Worm (Caenorhabditis elegans) whole organism, young adult: ENCODE results near the gene lron-4.

Source experiments
- ets-4 ChIP-seq: fragments of 200-800 bp; sonication (Bioruptor generic); optimal IDR thresholded peaks from 2 replicates; lab custom pipeline; 2018; ENCODE audit warnings: mild to moderate bottlenecking, missing genetic modification characterization, missing compliant biosample characterization
- tbx-9 ChIP-seq: sonication (generic microtip); optimal IDR thresholded peaks from 2 replicates; lab custom pipeline; 2016; ENCODE audit warnings: borderline replicate concordance, missing genetic modification characterization, inconsistent platforms, missing compliant biosample characterization
- unc-62 ChIP-seq: fragments of 150-350 bp; optimal IDR thresholded peaks from 2 replicates; lab custom pipeline; 2014; ENCODE audit warnings: missing biosample characterization, missing genetic modification reagents, missing genetic modification characterization

DNA sequence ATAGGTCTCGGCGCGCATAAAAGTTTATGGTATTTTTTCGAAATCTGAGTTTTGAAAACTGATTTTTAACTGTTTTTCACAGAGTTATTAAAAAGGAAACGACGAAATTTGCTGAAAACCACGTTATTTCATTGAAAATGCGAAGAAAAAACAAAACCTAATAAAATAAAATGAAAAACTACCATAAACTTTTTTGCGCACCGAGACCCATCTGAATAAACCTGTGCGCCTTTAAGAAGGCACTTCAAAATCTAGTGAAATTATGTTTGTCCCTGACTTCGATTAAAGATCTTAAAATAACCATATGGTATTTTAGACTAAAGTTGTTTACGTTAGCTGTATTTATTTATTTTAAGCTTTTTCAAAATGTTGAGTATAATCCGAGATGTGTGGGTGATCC lies 15.8 kb upstream of the lron-4 start:
- TF ChIP-seq ets-4 (GFP tag; lab: Kevin White, UChicago): no peak
- TF ChIP-seq tbx-9 (tag; lab: Kevin White, UChicago): no peak
- no peak for TF ChIP-seq unc-62
